Worm (Caenorhabditis elegans): ENCODE measurements around the gene R06F6.8.

- TF ChIP-seq pha-4 (tag; optimal IDR thresholded peaks at IDR 0.05) (no peak), hlh-8 (tag; optimal IDR thresholded peaks at IDR 0.05) (no peak), pag-3 (tag; optimal IDR thresholded peaks at IDR 0.05; ENCODE audit: borderline replicate concordance) (no peak), unc-55 (GFP tag; optimal IDR thresholded peaks at IDR 0.05) (no peak), pqm-1 (tag; optimal IDR thresholded peaks at IDR 0.05) (no peak), ceh-9 (tag; optimal IDR thresholded peaks at IDR 0.05) (no peak)
Measured at ce11 chrII:10793393-10793792, 26.4 kb downstream of the R06F6.8 start, which contains the start of gene vps-11.

Data from whole organism, late embryonic.